Fruit fly (Drosophila melanogaster): ENCODE results near the gene eIF4H2.
A peak's percentile ranks its signal among the peaks of the same experiment; 100 is the strongest.

The eIF4H2 gene

dm6 chr3R:30742580-30742979 is 16.7 kb downstream of the eIF4H2 start, which contains the start of gene CG15543:
CG15543 (plus strand) TSS chr3R:30742880.
- no peak for TF ChIP-seq CG17806 (tag; optimal IDR thresholded peaks at IDR 0.05)
- no peak for TF ChIP-seq CG13204 (GFP tag; optimal IDR thresholded peaks at IDR 0.05)
- no peak for TF ChIP-seq gl (tag; optimal IDR thresholded peaks at IDR 0.05)
- no peak for TF ChIP-seq Pif1A (GFP tag; optimal IDR thresholded peaks at IDR 0.05)
- TF ChIP-seq CG15710 (tag; optimal IDR thresholded peaks at IDR 0.05): no peak
- TF ChIP-seq fd96Ca (GFP tag; IDR thresholded peaks at IDR 0.05): no peak
- no peak for TF ChIP-seq CG34367 (tag; optimal IDR thresholded peaks at IDR 0.05)
- TF ChIP-seq Ets98B (GFP tag; IDR thresholded peaks at IDR 0.05): no peak
- TF ChIP-seq Snoo (tag; optimal IDR thresholded peaks at IDR 0.05): no peak
- TF ChIP-seq CG9948 (tag; optimal IDR thresholded peaks at IDR 0.05): no peak
- TF ChIP-seq CG14655 (GFP tag; optimal IDR thresholded peaks at IDR 0.05): no peak

- TF ChIP-seq CG12605 (GFP tag; IDR thresholded peaks at IDR 0.05) (no peak), Pif1B (GFP tag; optimal IDR thresholded peaks at IDR 0.05) (no peak), CG13204 (GFP tag; optimal IDR thresholded peaks at IDR 0.05) (no peak)
Observed at dm6 chr3R:30745104-30745503, 19.2 kb downstream of the eIF4H2 start, which contains the start of gene Npc2g. Npc2g (minus strand) TSS chr3R:30745263.

- no peak for TF ChIP-seq D1 (tag; optimal IDR thresholded peaks at IDR 0.05)
- no peak for TF ChIP-seq Pif1A (GFP tag; optimal IDR thresholded peaks at IDR 0.05)
- no peak for TF ChIP-seq gl (tag; optimal IDR thresholded peaks at IDR 0.05)
- TF ChIP-seq CG14655 (GFP tag; optimal IDR thresholded peaks at IDR 0.05): peak; percentile 4
Observed at dm6 chr3R:30746190-30746589, 20.3 kb downstream of the eIF4H2 start, which contains the start of gene Npc2h. Npc2h (minus strand) TSS chr3R:30746290.

DNA sequence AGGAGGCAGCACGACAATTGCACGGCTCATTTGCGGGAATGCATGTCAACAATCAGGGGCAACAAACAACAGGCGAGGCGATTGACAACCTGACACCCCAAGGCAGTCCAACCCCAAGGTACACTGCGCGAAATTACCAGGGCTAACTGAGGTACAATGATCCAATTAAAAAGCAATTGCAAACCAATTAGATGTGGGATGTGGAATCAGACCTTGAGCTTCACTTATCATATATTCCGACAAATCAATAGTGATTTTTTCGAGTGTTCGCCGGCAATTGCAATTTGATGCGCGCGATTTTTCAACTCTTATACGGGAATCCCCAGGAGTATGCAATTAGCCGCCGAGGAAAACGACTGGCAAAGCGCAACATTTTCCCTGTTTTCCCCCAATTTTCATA is 21.2 kb downstream of the eIF4H2 start:
- TF ChIP-seq Ets98B (GFP tag; IDR thresholded peaks at IDR 0.05): 0 out of 2 replicates have a peak, but pooled peaks have one; percentile 22
- peak; percentile 68; the same call in 2 of the 3 replicates for TF ChIP-seq CG4496 (GFP tag; IDR thresholded peaks at IDR 0.05)
- peak; percentile 30; the same call in 1 of the 2 replicates for TF ChIP-seq CG32121 (GFP tag; IDR thresholded peaks at IDR 0.05)
- TF ChIP-seq Snoo (tag; optimal IDR thresholded peaks at IDR 0.05): no peak

DNA sequence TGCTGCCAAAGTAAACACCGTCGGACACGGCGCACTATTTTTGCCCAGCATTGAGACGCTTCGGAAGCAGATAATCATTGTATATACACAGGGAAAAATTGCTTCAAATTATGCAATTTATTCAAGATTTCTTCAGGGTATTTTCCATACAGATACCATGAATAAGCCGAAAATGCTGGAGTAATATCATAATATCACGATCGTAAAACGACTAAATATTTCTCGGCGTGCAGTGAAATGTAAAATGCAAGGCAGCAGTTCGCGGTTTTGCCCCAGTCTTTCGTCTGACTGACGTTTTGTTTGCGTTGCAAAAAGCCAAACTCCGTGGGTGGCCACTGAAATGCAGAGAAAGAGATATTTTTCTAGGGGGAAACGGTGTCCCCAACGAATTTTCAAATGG is 25.0 kb downstream of the eIF4H2 start:
- TF ChIP-seq Ets98B (GFP tag; IDR thresholded peaks at IDR 0.05) (no peak), Pif1A (GFP tag; optimal IDR thresholded peaks at IDR 0.05) (no peak), rn (GFP tag; IDR thresholded peaks at IDR 0.05) (no peak), D1 (tag; optimal IDR thresholded peaks at IDR 0.05) (no peak), CG8159 (tag; optimal IDR thresholded peaks at IDR 0.05) (no peak), CG15710 (tag; optimal IDR thresholded peaks at IDR 0.05) (no peak), CG14655 (GFP tag; optimal IDR thresholded peaks at IDR 0.05) (no peak), Snoo (tag; optimal IDR thresholded peaks at IDR 0.05) (no peak)

- no peak for TF ChIP-seq CG8301 (tag; optimal IDR thresholded peaks at IDR 0.05)
- no peak for TF ChIP-seq D1 (tag; optimal IDR thresholded peaks at IDR 0.05)
- no peak for TF ChIP-seq CG9948 (tag; optimal IDR thresholded peaks at IDR 0.05)
- no peak for TF ChIP-seq CG4496 (GFP tag; IDR thresholded peaks at IDR 0.05)
- TF ChIP-seq EcR (GFP tag; optimal IDR thresholded peaks at IDR 0.05): no peak
- TF ChIP-seq CG10348 (GFP tag; IDR thresholded peaks at IDR 0.05): no peak
- no peak for TF ChIP-seq fd96Ca (GFP tag; IDR thresholded peaks at IDR 0.05)
- TF ChIP-seq rn (GFP tag; IDR thresholded peaks at IDR 0.05): no peak
- TF ChIP-seq Pif1A (GFP tag; optimal IDR thresholded peaks at IDR 0.05): no peak
- no peak for TF ChIP-seq CG13204 (GFP tag; optimal IDR thresholded peaks at IDR 0.05)
- no peak for TF ChIP-seq CG14655 (GFP tag; optimal IDR thresholded peaks at IDR 0.05)
- TF ChIP-seq Ets98B (GFP tag; IDR thresholded peaks at IDR 0.05): no peak
- no peak for TF ChIP-seq gl (tag; optimal IDR thresholded peaks at IDR 0.05)
- TF ChIP-seq CG32121 (GFP tag; IDR thresholded peaks at IDR 0.05): no peak
- no peak for TF ChIP-seq Pif1B (GFP tag; optimal IDR thresholded peaks at IDR 0.05)
- no peak for TF ChIP-seq CG34367 (tag; optimal IDR thresholded peaks at IDR 0.05)
- TF ChIP-seq Snoo (tag; optimal IDR thresholded peaks at IDR 0.05): no peak
- no peak for TF ChIP-seq CG17806 (tag; optimal IDR thresholded peaks at IDR 0.05)
- no peak for TF ChIP-seq CG15710 (tag; optimal IDR thresholded peaks at IDR 0.05)
Observed at dm6 chr3R:30754488-30755223, 28.8 kb downstream of the eIF4H2 start.

DNA sequence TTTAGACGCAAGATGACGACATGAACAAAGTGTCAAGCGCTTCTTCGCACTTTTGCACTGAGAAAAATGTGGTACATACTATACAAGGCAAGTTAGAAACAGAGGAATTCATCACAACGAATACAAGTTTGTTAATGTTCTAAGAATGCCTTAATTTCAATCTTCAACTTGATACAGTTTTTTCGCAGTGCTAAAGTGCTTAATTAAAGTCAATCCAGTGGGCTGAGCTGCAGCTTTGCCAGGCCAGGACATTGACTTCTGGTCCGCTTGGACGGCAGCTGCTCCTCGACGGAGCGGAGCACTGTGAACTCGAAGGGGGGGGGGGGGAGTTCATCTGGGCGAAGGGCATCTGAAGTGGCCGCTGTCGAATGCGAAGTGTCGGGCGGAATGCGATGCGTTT is 30.3 kb downstream of the eIF4H2 start:
- TF ChIP-seq fd96Ca (GFP tag; IDR thresholded peaks at IDR 0.05): no peak
- peak; percentile 16 for TF ChIP-seq CG15710 (tag; optimal IDR thresholded peaks at IDR 0.05)
- TF ChIP-seq rn (GFP tag; IDR thresholded peaks at IDR 0.05): no peak
- no peak for TF ChIP-seq CG13204 (GFP tag; optimal IDR thresholded peaks at IDR 0.05)
- TF ChIP-seq CG8159 (tag; optimal IDR thresholded peaks at IDR 0.05): peak; percentile 7
- TF ChIP-seq D1 (tag; optimal IDR thresholded peaks at IDR 0.05): no peak
- TF ChIP-seq EcR (GFP tag; optimal IDR thresholded peaks at IDR 0.05): peak; percentile 43
- no peak for TF ChIP-seq CG10348 (GFP tag; IDR thresholded peaks at IDR 0.05)
- peak; percentile 17 for TF ChIP-seq CG17806 (tag; optimal IDR thresholded peaks at IDR 0.05)
